Fruit fly (Drosophila melanogaster): ENCODE data around the gene dar1.

Gene dar1

DNA sequence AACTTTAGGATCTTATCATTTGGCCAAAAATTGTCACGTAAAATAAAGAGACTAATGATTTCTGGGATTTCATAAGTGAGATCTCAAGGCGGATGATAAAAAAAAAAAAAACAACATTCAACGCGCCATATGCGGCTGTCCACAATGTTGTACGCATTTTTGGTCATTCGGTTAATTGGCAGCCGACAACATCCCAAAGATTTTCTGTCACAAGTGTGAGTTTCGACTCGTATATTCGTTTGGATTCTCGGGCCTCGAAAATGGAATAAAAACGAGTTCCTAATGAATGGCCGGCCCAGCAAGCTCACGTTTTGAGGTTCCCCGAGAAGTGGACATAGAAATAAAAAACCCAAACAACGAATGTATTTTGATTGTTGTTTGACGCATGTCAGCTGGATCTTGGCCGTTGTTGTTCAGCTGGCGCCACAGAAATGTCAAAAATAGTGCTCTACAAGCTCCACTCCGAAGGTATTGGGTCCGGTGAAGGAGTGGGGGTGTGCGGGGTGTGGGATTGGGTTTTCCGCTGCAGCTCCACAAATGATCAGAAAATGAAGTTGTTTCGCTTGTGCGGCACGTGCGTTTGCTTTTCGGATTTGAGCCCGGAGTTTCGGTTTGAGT is 46.4 kb downstream of the dar1 start:
- TF ChIP-seq Clk (GFP tag; optimal IDR thresholded peaks at IDR 0.05): no peak
- TF ChIP-seq CG5204 (GFP tag; optimal IDR thresholded peaks at IDR 0.05): no peak
- TF ChIP-seq CG14711 (tag; optimal IDR thresholded peaks at IDR 0.05): no peak
- no peak for TF ChIP-seq CG7101 (tag; optimal IDR thresholded peaks at IDR 0.05)
- no peak for TF ChIP-seq toe (GFP tag; optimal IDR thresholded peaks at IDR 0.05)
- no peak for TF ChIP-seq Hr96 (GFP tag; optimal IDR thresholded peaks at IDR 0.05)
- no peak for TF ChIP-seq pad (GFP tag; optimal IDR thresholded peaks at IDR 0.05)
- no peak for TF ChIP-seq tj (GFP tag; optimal IDR thresholded peaks at IDR 0.05)
- TF ChIP-seq Crg-1 (GFP tag; optimal IDR thresholded peaks at IDR 0.05): no peak
- TF ChIP-seq ovo (GFP tag; optimal IDR thresholded peaks at IDR 0.05): no peak

DNA sequence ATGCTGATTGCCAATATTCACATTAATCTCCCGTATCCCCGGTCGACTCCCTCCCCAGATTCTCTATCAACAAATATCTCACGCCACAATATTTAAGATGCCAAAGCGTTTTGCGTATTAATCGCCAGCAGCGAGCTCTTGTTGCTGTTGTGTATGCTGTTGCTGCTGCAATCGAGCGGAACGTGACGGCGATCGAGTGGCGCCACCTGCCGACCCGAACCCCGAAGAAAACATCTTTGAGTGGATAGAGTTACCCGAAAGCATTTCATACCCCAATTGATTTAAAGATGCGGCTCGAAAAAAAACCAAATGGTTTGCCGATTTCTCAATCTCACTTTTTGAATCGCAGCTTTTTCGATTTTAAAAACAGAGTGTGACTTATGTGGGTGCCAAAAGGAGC is 52.2 kb downstream of the dar1 start:
- TF ChIP-seq kay (GFP tag; ENCODE audit: borderline replicate concordance): no peak
- TF ChIP-seq CG1620 (GFP tag; optimal IDR thresholded peaks at IDR 0.05): no peak
- TF ChIP-seq CG12768 (GFP tag; optimal IDR thresholded peaks at IDR 0.05): no peak
- TF ChIP-seq bab1 (GFP tag; optimal IDR thresholded peaks at IDR 0.05): no peak
- no peak for TF ChIP-seq CG33017 (tag; optimal IDR thresholded peaks at IDR 0.05)
- TF ChIP-seq cnc (optimal IDR thresholded peaks at IDR 0.05): no peak
- no peak for TF ChIP-seq ovo (GFP tag; optimal IDR thresholded peaks at IDR 0.05)
- no peak for TF ChIP-seq CG14711 (tag; optimal IDR thresholded peaks at IDR 0.05)
- TF ChIP-seq Crg-1 (GFP tag; optimal IDR thresholded peaks at IDR 0.05): no peak
- TF ChIP-seq Clk (GFP tag; optimal IDR thresholded peaks at IDR 0.05): no peak
- no peak for TF ChIP-seq CG5204 (GFP tag; optimal IDR thresholded peaks at IDR 0.05)
- TF ChIP-seq tj (GFP tag; optimal IDR thresholded peaks at IDR 0.05): no peak
- TF ChIP-seq Mnt (GFP tag; optimal IDR thresholded peaks at IDR 0.05): no peak
- no peak for TF ChIP-seq CG7101 (tag; optimal IDR thresholded peaks at IDR 0.05)
- TF ChIP-seq CG11617 (GFP tag; optimal IDR thresholded peaks at IDR 0.05): no peak
- TF ChIP-seq Hr96 (GFP tag; optimal IDR thresholded peaks at IDR 0.05): no peak

DNA sequence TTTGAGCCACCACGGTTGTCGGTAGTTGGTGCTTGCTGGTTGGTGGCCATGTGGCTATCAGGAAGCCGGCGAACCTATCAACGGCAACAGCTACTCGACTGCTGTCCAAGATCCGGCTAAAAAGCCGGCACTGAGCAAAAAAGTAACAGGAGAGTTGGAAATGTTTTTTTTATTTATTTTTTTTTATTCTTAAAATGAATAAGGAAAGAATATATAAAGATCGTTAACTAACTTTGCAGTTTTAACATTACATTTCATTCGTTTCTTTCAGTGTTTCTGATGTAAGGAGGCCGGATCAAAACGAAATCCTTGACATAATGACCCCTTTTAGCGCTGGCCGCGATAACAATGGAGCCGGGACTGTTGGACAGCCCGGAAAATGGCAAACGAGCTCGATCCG is 57.9 kb downstream of the dar1 start:
- TF ChIP-seq ovo (GFP tag; optimal IDR thresholded peaks at IDR 0.05) (no peak), cnc (optimal IDR thresholded peaks at IDR 0.05) (no peak), CG1620 (GFP tag; optimal IDR thresholded peaks at IDR 0.05) (no peak), CG12768 (GFP tag; optimal IDR thresholded peaks at IDR 0.05) (no peak), CG14711 (tag; optimal IDR thresholded peaks at IDR 0.05) (no peak)

DNA sequence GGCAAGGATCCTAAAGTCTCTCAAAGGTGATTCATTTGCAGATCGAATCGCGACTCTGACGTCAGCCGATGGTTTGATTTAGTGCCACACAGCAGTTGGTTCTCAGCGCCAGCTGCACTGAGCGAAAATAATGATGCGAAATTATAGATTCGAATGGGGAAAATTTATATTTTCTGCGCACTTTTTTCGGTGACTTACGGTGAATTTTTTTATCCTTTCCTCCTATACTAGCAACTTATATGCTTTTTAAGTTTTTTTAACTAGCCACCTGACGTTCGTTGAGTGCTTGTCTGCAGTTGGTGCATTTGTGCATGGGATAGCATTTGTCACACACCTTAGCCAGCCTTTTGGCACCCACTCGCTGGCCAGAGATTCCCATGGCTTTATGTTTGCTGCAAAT is 60.1 kb downstream of the dar1 start:
- no peak for TF ChIP-seq cic (GFP tag; optimal IDR thresholded peaks at IDR 0.05)
- no peak for TF ChIP-seq CG7045 (GFP tag; optimal IDR thresholded peaks at IDR 0.05)
- no peak for TF ChIP-seq CG12768 (GFP tag; optimal IDR thresholded peaks at IDR 0.05)
- TF ChIP-seq CG7101 (tag; optimal IDR thresholded peaks at IDR 0.05): no peak
- TF ChIP-seq kay (GFP tag; ENCODE audit: borderline replicate concordance): no peak
- no peak for TF ChIP-seq pad (GFP tag; optimal IDR thresholded peaks at IDR 0.05)
- no peak for TF ChIP-seq CG11617 (GFP tag; optimal IDR thresholded peaks at IDR 0.05)
- TF ChIP-seq CG1620 (GFP tag; optimal IDR thresholded peaks at IDR 0.05): no peak
- no peak for TF ChIP-seq Clk (GFP tag; optimal IDR thresholded peaks at IDR 0.05)
- TF ChIP-seq toe (GFP tag; optimal IDR thresholded peaks at IDR 0.05): no peak
- TF ChIP-seq cnc (optimal IDR thresholded peaks at IDR 0.05): no peak
- no peak for TF ChIP-seq Hr96 (GFP tag; optimal IDR thresholded peaks at IDR 0.05)
- TF ChIP-seq CG14711 (tag; optimal IDR thresholded peaks at IDR 0.05): no peak
- TF ChIP-seq tj (GFP tag; optimal IDR thresholded peaks at IDR 0.05): no peak
- no peak for TF ChIP-seq ovo (GFP tag; optimal IDR thresholded peaks at IDR 0.05)
- no peak for TF ChIP-seq CG5204 (GFP tag; optimal IDR thresholded peaks at IDR 0.05)
- no peak for TF ChIP-seq CG33017 (tag; optimal IDR thresholded peaks at IDR 0.05)
- no peak for TF ChIP-seq bab1 (GFP tag; optimal IDR thresholded peaks at IDR 0.05)
- TF ChIP-seq Crg-1 (GFP tag; optimal IDR thresholded peaks at IDR 0.05): no peak

DNA sequence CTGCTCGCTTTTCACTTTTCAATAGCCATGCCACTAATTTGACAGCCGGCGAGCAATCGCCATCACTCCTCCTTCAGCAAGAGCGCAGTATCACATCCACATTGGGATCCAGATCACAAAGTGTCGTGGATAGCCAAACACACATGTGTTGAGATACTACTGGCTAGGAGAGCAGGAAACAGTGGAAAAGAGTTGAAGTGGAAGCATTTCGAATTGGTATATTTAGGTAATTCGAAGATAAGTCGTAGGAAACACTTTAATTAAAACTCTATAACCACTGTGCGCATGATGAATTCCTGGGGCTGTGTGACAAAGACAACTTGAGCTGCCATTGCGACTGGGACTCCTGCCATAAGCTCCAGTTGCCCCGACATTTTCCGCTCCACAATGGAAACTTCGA is 63.9 kb downstream of the dar1 start:
- TF ChIP-seq CG5204 (GFP tag; optimal IDR thresholded peaks at IDR 0.05) (no peak), cnc (optimal IDR thresholded peaks at IDR 0.05) (no peak), ovo (GFP tag; optimal IDR thresholded peaks at IDR 0.05) (no peak), CG1620 (GFP tag; optimal IDR thresholded peaks at IDR 0.05) (no peak), Hr96 (GFP tag; optimal IDR thresholded peaks at IDR 0.05) (no peak), bab1 (GFP tag; optimal IDR thresholded peaks at IDR 0.05) (no peak), CG7045 (GFP tag; optimal IDR thresholded peaks at IDR 0.05) (no peak)

DNA sequence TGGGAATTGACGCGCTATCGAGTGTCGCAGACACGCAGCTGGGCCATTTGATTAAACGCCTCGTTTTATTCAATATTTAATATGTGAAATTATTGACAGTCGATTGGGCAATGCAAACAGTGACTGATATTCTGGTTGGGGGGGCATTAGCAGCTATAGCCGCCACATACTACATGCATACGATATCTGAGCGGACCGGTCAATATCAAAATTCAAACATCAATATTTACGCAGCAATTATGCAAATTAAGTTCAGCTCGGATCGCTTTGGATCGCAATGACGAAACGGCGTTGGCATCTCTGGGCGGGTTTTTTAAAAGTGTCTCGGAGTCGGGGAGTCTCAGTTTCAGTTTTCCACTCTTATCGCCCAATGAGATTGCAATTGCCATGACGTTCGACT is 65.5 kb downstream of the dar1 start:
- TF ChIP-seq tj (GFP tag; optimal IDR thresholded peaks at IDR 0.05) (no peak), CG7045 (GFP tag; optimal IDR thresholded peaks at IDR 0.05) (no peak), Mnt (GFP tag; optimal IDR thresholded peaks at IDR 0.05) (no peak), kay (GFP tag; ENCODE audit: borderline replicate concordance) (no peak), CG1620 (GFP tag; optimal IDR thresholded peaks at IDR 0.05) (no peak), ovo (GFP tag; optimal IDR thresholded peaks at IDR 0.05) (no peak), CG12768 (GFP tag; optimal IDR thresholded peaks at IDR 0.05) (no peak), pad (GFP tag; optimal IDR thresholded peaks at IDR 0.05) (no peak), Hr96 (GFP tag; optimal IDR thresholded peaks at IDR 0.05) (no peak), cnc (optimal IDR thresholded peaks at IDR 0.05) (no peak), toe (GFP tag; optimal IDR thresholded peaks at IDR 0.05) (no peak), CG33017 (tag; optimal IDR thresholded peaks at IDR 0.05) (no peak), CG7101 (tag; optimal IDR thresholded peaks at IDR 0.05) (no peak)

DNA sequence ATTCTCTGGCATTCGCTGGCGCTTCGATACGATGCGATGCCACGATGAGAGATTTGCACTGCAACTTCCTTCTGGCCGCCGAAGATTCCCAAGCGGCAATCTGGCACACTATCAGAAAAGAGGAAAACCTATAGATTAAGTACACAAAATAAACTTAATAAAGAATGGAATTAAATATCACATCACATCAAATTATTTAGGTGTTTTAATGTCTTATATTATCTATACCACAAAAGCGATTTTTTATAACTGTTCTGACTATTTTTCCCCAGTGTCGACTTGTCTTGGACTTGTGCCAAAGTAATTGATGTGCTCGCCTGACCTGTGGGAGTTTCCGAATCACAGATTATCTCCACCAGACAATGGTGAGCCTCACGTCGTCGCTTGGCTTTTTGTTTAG is 69.2 kb downstream of the dar1 start:
- TF ChIP-seq CG33017 (tag; optimal IDR thresholded peaks at IDR 0.05) (no peak), ovo (GFP tag; optimal IDR thresholded peaks at IDR 0.05) (no peak), CG12768 (GFP tag; optimal IDR thresholded peaks at IDR 0.05) (no peak)
